Worm (Caenorhabditis elegans) whole organism, early embryonic: ENCODE measurements around the gene stim-1.

Experiments
- B0310.2 ChIP-seq: sonication (generic microtip); optimal IDR thresholded peaks from 2 replicates; lab custom pipeline; 2016; ENCODE audit warnings: mild to moderate bottlenecking, missing genetic modification characterization, missing compliant biosample characterization
- F13C5.2 ChIP-seq: sonication (generic microtip); optimal IDR thresholded peaks from 2 replicates; lab custom pipeline; 2017; ENCODE audit warnings: mild to moderate bottlenecking, missing genetic modification characterization, inconsistent platforms, missing compliant biosample characterization
- aly-1 ChIP-seq: sonication (generic microtip); optimal IDR thresholded peaks from 2 replicates; lab custom pipeline; 2016; ENCODE audit warnings: missing genetic modification characterization, missing compliant biosample characterization
- ama-1 ChIP-seq: fragments of 150-350 bp; optimal IDR thresholded peaks from 2 replicates; lab custom pipeline; 2014
- ceh-13 ChIP-seq: fragments of 200-800 bp; sonication (Bioruptor generic); optimal IDR thresholded peaks from 2 replicates; lab custom pipeline; 2018; ENCODE audit warnings: mild to moderate bottlenecking, missing genetic modification characterization, missing compliant biosample characterization
- ceh-36 ChIP-seq: sonication (generic microtip); optimal IDR thresholded peaks from 2 replicates; lab custom pipeline; 2016; ENCODE audit warnings: missing genetic modification characterization, inconsistent platforms, missing compliant biosample characterization
- ets-7 ChIP-seq: sonication (generic microtip); optimal IDR thresholded peaks from 2 replicates; lab custom pipeline; 2016; ENCODE audit warnings: missing genotype, missing genetic modification characterization, missing compliant biosample characterization
- flt-1 ChIP-seq: fragments of 200-800 bp; sonication (Bioruptor generic); IDR thresholded peaks from 2 replicates; pipeline ENCODE4 v1.3.6; 2022; ENCODE audit warnings: missing genetic modification characterization, missing compliant biosample characterization
- hmbx-1 ChIP-seq: sonication (generic microtip); optimal IDR thresholded peaks from 2 replicates; lab custom pipeline; 2016; ENCODE audit warnings: mild to moderate bottlenecking, missing genetic modification characterization, missing compliant biosample characterization
- hmg-4 ChIP-seq: fragments of 200-800 bp; sonication (Bioruptor generic); optimal IDR thresholded peaks from 2 replicates; lab custom pipeline; 2018; ENCODE audit warnings: mild to moderate bottlenecking, missing genetic modification characterization, missing compliant biosample characterization
- hnd-1 ChIP-seq: sonication (generic microtip); optimal IDR thresholded peaks from 2 replicates; lab custom pipeline; 2016; ENCODE audit warnings: missing genetic modification characterization, missing compliant biosample characterization
- pes-1 ChIP-seq: fragments of 200-800 bp; sonication (Bioruptor generic); IDR thresholded peaks from 2 replicates; pipeline ENCODE4 v1.3.6; 2022; ENCODE audit warnings: missing genetic modification reagents, missing genetic modification characterization, missing compliant biosample characterization
- scrt-1 ChIP-seq: fragments of 200-800 bp; sonication (Bioruptor generic); IDR thresholded peaks from 2 replicates; pipeline ENCODE4 v1.3.6; 2022; ENCODE audit warnings: missing genetic modification characterization, missing compliant biosample characterization
- sea-1 ChIP-seq: fragments of 200-800 bp; sonication (Bioruptor generic); conservative IDR thresholded peaks from 2 replicates; pipeline ENCODE4 v1.3.6; 2022; ENCODE audit warnings: missing genetic modification characterization, missing compliant biosample characterization
- tbx-11 ChIP-seq: fragments of 200-800 bp; sonication (Bioruptor generic); IDR thresholded peaks from 2 replicates; pipeline ENCODE4 v1.3.6; 2022; ENCODE audit warnings: missing genetic modification characterization, missing compliant biosample characterization
- tbx-37 ChIP-seq: fragments of 200-800 bp; sonication (Bioruptor generic); conservative IDR thresholded peaks from 2 replicates; pipeline ENCODE4 v1.3.6; 2022; ENCODE audit warnings: missing genetic modification reagents, missing genetic modification characterization, missing compliant biosample characterization
- tra-4 ChIP-seq: sonication (generic microtip); optimal IDR thresholded peaks from 2 replicates; lab custom pipeline; 2017; ENCODE audit warnings: missing genetic modification characterization, missing compliant biosample characterization

Gene stim-1

DNA sequence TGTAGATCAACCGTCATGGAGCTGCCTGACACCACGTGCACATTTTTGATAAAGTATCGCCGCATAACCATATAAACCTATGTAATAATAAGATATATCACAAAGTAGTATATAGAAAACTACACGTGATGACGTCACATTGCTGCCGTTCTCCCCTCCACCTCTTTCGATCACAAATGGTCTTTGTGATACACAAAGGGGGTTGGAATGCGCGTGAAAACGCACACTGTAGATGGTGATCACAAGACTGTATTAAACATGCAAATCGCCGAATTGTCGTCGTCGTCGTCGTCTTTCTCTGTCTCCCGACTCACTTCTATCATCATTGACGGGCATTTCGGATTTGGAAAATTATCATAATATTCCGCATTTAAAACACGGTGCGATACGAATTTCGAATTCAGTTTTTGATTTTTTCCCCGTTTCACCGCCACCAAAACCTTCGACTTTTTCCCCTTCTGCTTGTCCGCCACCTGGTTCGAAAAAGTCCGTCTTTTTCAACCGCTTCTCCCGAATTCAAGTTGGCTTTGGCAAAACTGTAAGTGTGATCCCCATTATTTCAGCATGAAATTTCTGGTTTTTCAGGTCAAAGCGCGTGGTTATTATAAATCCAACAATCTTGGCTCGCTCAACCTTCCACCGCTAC lies 16.3 kb downstream of the stim-1 start, which contains the start of the genes Y55B1BL.1 and Y55B1BL.2:
Y55B1BL.1 (plus strand) TSS at position 217 of the 646 bp plus-strand sequence.
Y55B1BL.2 (plus strand) TSS at position 596 of the 646 bp plus-strand sequence.
- TF ChIP-seq sea-1 (GFP tag; lab: Robert Waterston, UW) (no peak), B0310.2 (tag; lab: Kevin White, UChicago) (no peak), F13C5.2 (tag; lab: Kevin White, UChicago) (no peak), flt-1 (no peak), tra-4 (tag; lab: Kevin White, UChicago) (no peak), ama-1 (no peak), hnd-1 (no peak), ceh-13 (GFP tag; lab: Kevin White, UChicago) (no peak), ets-7 (no peak), scrt-1 (GFP tag; lab: Robert Waterston, UW) (no peak), tbx-11 (GFP tag; lab: Robert Waterston, UW) (no peak), hmg-4 (no peak), tbx-37 (no peak), hmbx-1 (no peak), aly-1 (no peak), pes-1 (no peak), ceh-36 (tag; lab: Kevin White, UChicago) (no peak)

DNA sequence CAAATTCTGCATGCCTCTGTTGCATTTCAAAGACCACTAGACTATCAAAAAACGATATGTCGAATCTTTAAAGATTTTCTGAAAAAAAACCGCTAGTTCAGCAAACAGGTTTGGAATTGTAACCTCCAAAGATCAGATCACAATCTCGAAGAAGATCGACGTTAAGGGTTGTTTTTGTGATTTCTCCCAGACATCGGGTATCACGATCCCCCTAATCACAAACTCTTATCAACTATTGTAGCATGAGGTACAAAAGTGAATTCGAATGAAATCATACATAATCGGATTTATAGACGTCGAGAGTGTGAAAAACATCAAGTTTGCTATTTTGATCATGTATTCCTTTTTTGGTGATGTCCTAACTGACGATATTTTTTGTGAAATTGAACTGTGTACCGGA lies 17.7 kb downstream of the stim-1 start:
- TF ChIP-seq tbx-11 (GFP tag; lab: Robert Waterston, UW) (no peak), tra-4 (tag; lab: Kevin White, UChicago) (no peak), F13C5.2 (tag; lab: Kevin White, UChicago) (no peak), sea-1 (GFP tag; lab: Robert Waterston, UW) (no peak), pes-1 (no peak), hmbx-1 (no peak), B0310.2 (tag; lab: Kevin White, UChicago) (no peak), ama-1 (no peak)

DNA sequence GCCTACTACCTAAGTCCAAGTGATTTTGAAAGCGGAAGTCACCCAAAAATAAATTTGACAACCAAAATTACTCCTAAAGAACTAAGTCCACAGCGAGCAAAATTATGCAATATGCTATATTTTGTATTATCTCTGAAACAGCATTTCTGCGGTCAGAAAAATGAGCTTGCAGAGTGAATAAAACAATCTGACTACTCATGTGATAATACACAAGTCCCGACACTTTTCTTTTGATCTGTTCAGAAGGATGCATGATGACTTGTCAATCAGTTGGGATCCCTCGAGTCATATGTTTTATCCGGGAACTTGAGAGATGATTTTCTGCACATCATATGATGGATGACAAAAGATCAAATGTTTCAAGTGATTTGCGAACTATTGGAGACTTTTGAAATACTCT lies 33.5 kb downstream of the stim-1 start:
- no peak for TF ChIP-seq ceh-13 (GFP tag; lab: Kevin White, UChicago)
- TF ChIP-seq ets-7, result no peak
- TF ChIP-seq ama-1, result no peak
- no peak for TF ChIP-seq tbx-11 (GFP tag; lab: Robert Waterston, UW)
- TF ChIP-seq aly-1, result no peak
- TF ChIP-seq scrt-1 (GFP tag; lab: Robert Waterston, UW), result no peak

DNA sequence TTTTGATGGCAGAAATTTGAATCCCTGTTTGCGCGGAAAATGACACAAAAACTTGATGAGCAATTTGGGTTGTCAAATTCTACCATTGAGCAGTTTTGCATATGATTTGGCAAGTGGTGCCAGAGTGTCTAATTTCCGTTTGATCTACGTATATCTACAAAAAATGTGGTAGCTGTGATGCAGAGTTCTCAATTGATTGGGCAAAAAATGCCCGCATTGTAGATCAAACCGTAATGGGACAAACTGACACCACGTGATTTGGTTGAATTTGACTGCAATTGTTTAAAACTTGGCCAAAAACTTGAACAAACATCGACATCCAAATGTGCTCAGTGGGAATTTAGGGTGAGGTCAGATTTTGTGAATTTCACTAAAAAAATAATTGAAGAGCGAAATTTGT lies 36.1 kb downstream of the stim-1 start, which contains the start of gene K10F12.7:
K10F12.7 (minus strand) TSS at position 101 of the 400 bp plus-strand sequence.
- TF ChIP-seq hmbx-1 (no peak), ceh-36 (tag; lab: Kevin White, UChicago) (no peak), F13C5.2 (tag; lab: Kevin White, UChicago) (no peak), pes-1 (no peak)

DNA sequence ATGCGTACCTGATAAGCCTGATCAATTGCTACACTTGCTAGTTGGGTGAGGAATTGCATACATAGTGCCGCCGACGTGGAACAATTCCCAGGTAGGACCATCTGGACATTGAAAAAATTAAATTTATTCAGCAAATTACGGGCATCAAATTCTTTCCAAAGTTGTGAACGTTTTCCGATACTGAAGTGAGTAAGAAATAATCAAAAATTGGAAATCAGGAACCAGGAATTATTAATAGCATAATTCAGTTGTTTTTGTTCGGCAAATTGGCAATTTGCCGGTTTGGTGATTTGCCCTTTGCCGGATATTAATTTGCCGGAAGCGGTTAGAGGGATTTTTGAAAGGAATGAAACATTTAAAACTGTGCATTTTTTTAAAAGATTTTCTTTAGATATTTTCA lies 37.4 kb downstream of the stim-1 start, which contains the start of gene gsto-3:
gsto-3 (minus strand) TSS at position 101 of the 400 bp plus-strand sequence.
- TF ChIP-seq sea-1 (GFP tag; lab: Robert Waterston, UW) (no peak), ets-7 (no peak), ama-1 (no peak), ceh-36 (tag; lab: Kevin White, UChicago) (no peak), ceh-13 (GFP tag; lab: Kevin White, UChicago) (no peak), aly-1 (no peak)

DNA sequence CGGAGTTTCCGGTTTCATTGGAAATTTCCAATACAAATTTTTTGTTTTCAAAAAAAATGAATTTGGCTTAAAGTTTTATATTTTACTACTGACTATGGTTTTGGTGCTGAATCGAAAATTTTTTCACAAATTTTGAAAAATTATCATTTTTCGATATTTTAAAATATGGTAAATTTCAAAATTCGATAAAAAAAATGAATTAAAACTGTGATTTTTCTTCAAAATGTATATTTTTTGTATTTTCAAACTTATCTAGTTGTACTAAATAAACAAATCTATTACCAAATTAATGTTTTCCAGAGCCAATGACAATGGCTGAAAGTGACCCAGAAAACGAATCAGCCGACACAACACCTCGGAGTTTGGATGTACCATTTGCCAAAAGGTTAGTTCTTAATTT lies 52.9 kb downstream of the stim-1 start, which contains the start of gene pll-1:
pll-1 (plus strand) TSS at position 301 of the 400 bp plus-strand sequence.
- TF ChIP-seq ama-1 (no peak), hmbx-1 (no peak), B0310.2 (tag; lab: Kevin White, UChicago) (no peak), aly-1 (no peak), hnd-1 (no peak), tbx-11 (GFP tag; lab: Robert Waterston, UW) (no peak)

DNA sequence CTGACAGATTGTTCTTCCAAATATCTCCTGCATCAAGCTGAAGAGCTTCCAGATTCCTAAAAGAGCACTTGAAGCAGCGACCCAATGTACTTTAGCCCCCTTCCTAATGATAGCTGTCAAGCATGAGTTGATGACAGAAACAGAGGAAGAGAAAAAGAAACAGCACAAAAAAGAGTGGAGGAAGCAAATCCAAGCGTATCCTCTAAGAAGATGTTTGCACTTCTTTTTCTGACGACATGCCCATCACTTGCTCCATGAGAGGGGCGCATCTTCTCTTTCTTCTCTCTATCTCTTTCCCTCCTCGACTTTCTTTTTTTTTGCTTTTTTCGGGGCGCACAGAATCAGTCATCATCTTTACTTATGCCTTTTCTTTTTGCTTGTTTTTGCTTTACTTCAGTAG lies 58.2 kb downstream of the stim-1 start:
- TF ChIP-seq B0310.2 (tag; lab: Kevin White, UChicago) (no peak), scrt-1 (GFP tag; lab: Robert Waterston, UW) (no peak), flt-1 (no peak), tbx-11 (GFP tag; lab: Robert Waterston, UW) (no peak), tbx-37 (no peak), hmbx-1 (no peak), aly-1 (no peak), ama-1 (no peak), tra-4 (tag; lab: Kevin White, UChicago) (no peak)
